Worm (Caenorhabditis elegans) whole organism, young adult: ENCODE data around the gene fdgt-1.

ENCODE experiments used
- ama-1 ChIP-seq, 3 experiments: fragments of 150-350 bp in 1 of 3; sonication (generic microtip) in 2 of 3; optimal IDR thresholded peaks; 2 replicates each; lab custom pipeline; 2014 to 2018; ENCODE audit warnings: missing biosample characterization in 2 of 3, missing genetic modification characterization in 2 of 3, missing genetic modification reagents in 2 of 3
- hlh-26 ChIP-seq: fragments of 200-800 bp; sonication (Bioruptor generic); conservative IDR thresholded peaks from 2 replicates; pipeline ENCODE4 v1.3.6; 2022; ENCODE audit warnings: missing genetic modification reagents, missing genetic modification characterization, missing compliant biosample characterization
- lin-35 ChIP-seq, 3 experiments: fragments of 150-350 bp in 2 of 3; sonication (generic microtip) in 1 of 3; optimal IDR thresholded peaks; 2 replicates each; lab custom pipeline; 2014 to 2018; ENCODE audit warnings: missing biosample characterization in 3 of 3, missing genetic modification characterization in 3 of 3, missing genetic modification reagents in 3 of 3

DNA sequence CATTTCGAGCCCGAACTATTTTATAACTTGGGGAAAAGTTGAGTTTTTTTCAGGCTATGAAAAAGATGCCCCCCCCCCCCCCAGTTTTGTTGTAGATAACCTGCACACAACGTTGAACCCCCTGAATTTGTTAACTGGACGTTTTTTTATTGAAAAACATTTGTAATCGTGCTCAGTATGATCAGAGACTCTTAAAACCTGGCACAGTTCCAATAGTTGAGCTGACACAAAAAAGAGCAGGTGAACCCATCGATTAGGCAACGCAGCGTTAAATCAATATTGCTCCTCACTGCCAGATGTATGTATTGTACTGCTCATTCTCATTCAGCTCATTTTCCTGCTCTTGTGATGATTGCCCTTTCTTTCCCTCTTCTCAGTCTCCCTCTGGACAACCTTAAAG, 41.3 kb downstream of the fdgt-1 start, which contains the start of gene K05F6.12:
- TF ChIP-seq lin-35 (GFP tag; optimal IDR thresholded peaks at IDR 0.05; lab: Kevin White, UChicago) (no peak), ama-1 (optimal IDR thresholded peaks at IDR 0.05; lab: Kevin White, UChicago) (no peak), ama-1 (GFP tag; optimal IDR thresholded peaks at IDR 0.05; lab: Kevin White, UChicago) (no peak), hlh-26 (GFP tag; lab: Robert Waterston, UW) (no peak)
